Worm (Caenorhabditis elegans): Measurements from ENCODE around the gene gtsf-1.

The gtsf-1 gene

ce11 chrIV:16860702-16861101 lies 4.9 kb upstream of the gtsf-1 start:
- no peak for TF ChIP-seq sox-4 (tag; optimal IDR thresholded peaks at IDR 0.05)
- no peak for TF ChIP-seq syd-9 (tag; optimal IDR thresholded peaks at IDR 0.05)

ce11 chrIV:16863431-16863895 lies 2.2 kb upstream of the gtsf-1 start, which contains the start of the genes mel-46 and lsy-13:
Gene mel-46, minus strand, starts transcription at chrIV:16863481.
Gene lsy-13, plus strand, starts transcription at chrIV:16863870.
- TF ChIP-seq T23F11.4 (GFP tag; optimal IDR thresholded peaks at IDR 0.05) (peak; percentile 16), ets-4 (tag; optimal IDR thresholded peaks at IDR 0.05) (no peak), fkh-6 (tag; optimal IDR thresholded peaks at IDR 0.05) (peak; percentile 38), ceh-6 (GFP tag; optimal IDR thresholded peaks at IDR 0.05) (no peak), elt-4 (tag; optimal IDR thresholded peaks at IDR 0.05) (no peak), ceh-48 (tag; optimal IDR thresholded peaks at IDR 0.05) (peak; percentile 53), pag-3 (tag; optimal IDR thresholded peaks at IDR 0.05; ENCODE audit: borderline replicate concordance) (no peak), ceh-9 (tag; optimal IDR thresholded peaks at IDR 0.05) (no peak), hlh-8 (tag; optimal IDR thresholded peaks at IDR 0.05) (peak; percentile 20), rnt-1 (tag; optimal IDR thresholded peaks at IDR 0.05) (peak; percentile 27), ahr-1 (tag; optimal IDR thresholded peaks at IDR 0.05) (peak; percentile 47), gmeb-2 (tag; optimal IDR thresholded peaks at IDR 0.05) (peak; percentile 27), madf-2 (tag; optimal IDR thresholded peaks at IDR 0.05) (peak; percentile 9), eyg-1 (tag; optimal IDR thresholded peaks at IDR 0.05) (peak; percentile 46), sox-4 (tag; optimal IDR thresholded peaks at IDR 0.05) (peak; percentile 70), lin-11 (tag; optimal IDR thresholded peaks at IDR 0.05) (peak; percentile 44), ceh-14 (tag; optimal IDR thresholded peaks at IDR 0.05) (peak; percentile 79), ztf-16 (tag; optimal IDR thresholded peaks at IDR 0.05) (peak; percentile 38), che-1 (tag; optimal IDR thresholded peaks at IDR 0.05) (peak; percentile 58), K02D7.2 (tag; optimal IDR thresholded peaks at IDR 0.05) (peak; percentile 55), fax-1 (tag; optimal IDR thresholded peaks at IDR 0.05) (peak; percentile 37), K09A11.1 (tag; optimal IDR thresholded peaks at IDR 0.05; ENCODE audit: insufficient read depth) (peak; percentile 72), ceh-34 (tag; optimal IDR thresholded peaks at IDR 0.05) (peak; percentile 77), pqm-1 (tag; optimal IDR thresholded peaks at IDR 0.05) (no peak), mec-3 (tag; optimal IDR thresholded peaks at IDR 0.05; ENCODE audit: borderline replicate concordance) (no peak), pat-9 (tag; optimal IDR thresholded peaks at IDR 0.05) (peak; percentile 56), ceh-31 (tag; optimal IDR thresholded peaks at IDR 0.05) (peak; percentile 60), C08G9.2 (tag; optimal IDR thresholded peaks at IDR 0.05) (no peak), ceh-19 (GFP tag; optimal IDR thresholded peaks at IDR 0.05) (peak; percentile 53), odd-2 (tag; optimal IDR thresholded peaks at IDR 0.05) (peak; percentile 28), sox-2 (GFP tag; IDR thresholded peaks at IDR 0.05) (no peak), npax-4 (tag; optimal IDR thresholded peaks at IDR 0.05) (no peak), pax-1 (tag; optimal IDR thresholded peaks at IDR 0.05) (no peak), unc-42 (tag; optimal IDR thresholded peaks at IDR 0.05) (peak; percentile 82), tbx-2 (tag; optimal IDR thresholded peaks at IDR 0.05) (peak; percentile 59), F13H6.1 (tag; optimal IDR thresholded peaks at IDR 0.05) (peak; percentile 39), unc-3 (GFP tag; conservative IDR thresholded peaks at IDR 0.05) (0 out of 2 replicates have a peak, but pooled peaks have one; percentile 19), unc-3 (tag; optimal IDR thresholded peaks at IDR 0.05) (peak; percentile 9), zip-5 (tag; optimal IDR thresholded peaks at IDR 0.05) (peak; percentile 12), tbx-7 (tag; optimal IDR thresholded peaks at IDR 0.05) (no peak), elt-2 (tag; optimal IDR thresholded peaks at IDR 0.05) (peak; percentile 81), nfya-1 (tag; optimal IDR thresholded peaks at IDR 0.05) (peak; percentile 55), ceh-2 (tag; optimal IDR thresholded peaks at IDR 0.05) (peak; percentile 49), hlh-6 (tag; optimal IDR thresholded peaks at IDR 0.05) (no peak), syd-9 (tag; optimal IDR thresholded peaks at IDR 0.05) (no peak), dmd-4 (tag; optimal IDR thresholded peaks at IDR 0.05; ENCODE audit: borderline replicate concordance) (peak; percentile 4), ttx-3 (tag; optimal IDR thresholded peaks at IDR 0.05) (peak; percentile 71), ceh-18 (tag; optimal IDR thresholded peaks at IDR 0.05) (peak; percentile 20), nhr-232 (tag; optimal IDR thresholded peaks at IDR 0.05) (peak; percentile 32), pha-2 (tag; optimal IDR thresholded peaks at IDR 0.05) (peak; percentile 50)
